Worm (Caenorhabditis elegans): Measurements from ENCODE around the gene rol-3.

The rol-3 gene

ce11 chrV:8230056-8230455, 8.2 kb downstream of the rol-3 start:
- no peak for TF ChIP-seq ztf-11 (tag; optimal IDR thresholded peaks at IDR 0.05)
- TF ChIP-seq unc-62 (GFP tag; optimal IDR thresholded peaks at IDR 0.05) = no peak
- no peak for TF ChIP-seq mab-5 (tag; optimal IDR thresholded peaks at IDR 0.05)
- no peak for TF ChIP-seq nhr-11 (tag; optimal IDR thresholded peaks at IDR 0.05)
- TF ChIP-seq nhr-129 (tag; optimal IDR thresholded peaks at IDR 0.05) = peak; percentile 21
- peak; percentile 67 for TF ChIP-seq snpc-4 (tag; optimal IDR thresholded peaks at IDR 0.05)
- TF ChIP-seq ceh-82 (tag; optimal IDR thresholded peaks at IDR 0.05) = no peak
- peak; percentile 18 for TF ChIP-seq sma-9 (GFP tag; optimal IDR thresholded peaks at IDR 0.05)
- TF ChIP-seq sma-9 (tag; optimal IDR thresholded peaks at IDR 0.05) = no peak
- TF ChIP-seq fos-1 (tag; optimal IDR thresholded peaks at IDR 0.05) = no peak
- TF ChIP-seq mdl-1 (tag; optimal IDR thresholded peaks at IDR 0.05) = no peak
- TF ChIP-seq egl-27 (tag; optimal IDR thresholded peaks at IDR 0.05) = no peak
- TF ChIP-seq ztf-1 (GFP tag; conservative IDR thresholded peaks at IDR 0.05) = no peak
- TF ChIP-seq Y55F3AM.14 (GFP tag; optimal IDR thresholded peaks at IDR 0.05) = no peak
- no peak for TF ChIP-seq F13H6.1 (tag; optimal IDR thresholded peaks at IDR 0.05)
- TF ChIP-seq gmeb-1 (tag; optimal IDR thresholded peaks at IDR 0.05) = no peak

ce11 chrV:8228712-8229119, 9.5 kb downstream of the rol-3 start:
- no peak for TF ChIP-seq ZK546.5 (tag; optimal IDR thresholded peaks at IDR 0.05)
- TF ChIP-seq nhr-25 (tag; optimal IDR thresholded peaks at IDR 0.05) = peak; percentile 71
- peak; percentile 80 for TF ChIP-seq egl-27 (tag; optimal IDR thresholded peaks at IDR 0.05)
- no peak for TF ChIP-seq alr-1 (tag; optimal IDR thresholded peaks at IDR 0.05)
- TF ChIP-seq nhr-237 (tag; optimal IDR thresholded peaks at IDR 0.05) = no peak
- TF ChIP-seq nhr-10 (tag; optimal IDR thresholded peaks at IDR 0.05) = peak; percentile 29
- peak; percentile 88 for TF ChIP-seq F13H6.1 (tag; optimal IDR thresholded peaks at IDR 0.05)
- peak; percentile 40 for TF ChIP-seq ceh-16 (tag; optimal IDR thresholded peaks at IDR 0.05)
- no peak for TF ChIP-seq nhr-12 (tag; optimal IDR thresholded peaks at IDR 0.05)
- no peak for TF ChIP-seq nhr-6 (tag; optimal IDR thresholded peaks at IDR 0.05)
- TF ChIP-seq lin-11 (tag; optimal IDR thresholded peaks at IDR 0.05) = peak; percentile 7
- peak; percentile 77 for TF ChIP-seq lin-13 (GFP tag; optimal IDR thresholded peaks at IDR 0.05)
- peak; percentile 89 for TF ChIP-seq crh-2 (tag; optimal IDR thresholded peaks at IDR 0.05)
- TF ChIP-seq gmeb-1 (tag; optimal IDR thresholded peaks at IDR 0.05) = peak; percentile 79
- no peak for TF ChIP-seq dmd-4 (tag; optimal IDR thresholded peaks at IDR 0.05)
- no peak for TF ChIP-seq unc-55 (GFP tag; optimal IDR thresholded peaks at IDR 0.05)
- TF ChIP-seq aly-2 (tag; optimal IDR thresholded peaks at IDR 0.05) = no peak
- TF ChIP-seq nhr-77 (tag; optimal IDR thresholded peaks at IDR 0.05) = peak; percentile 63
- peak; percentile 23 for TF ChIP-seq zag-1 (tag; optimal IDR thresholded peaks at IDR 0.05)
- no peak for TF ChIP-seq mab-5 (tag; optimal IDR thresholded peaks at IDR 0.05)
- TF ChIP-seq skn-1 (tag; optimal IDR thresholded peaks at IDR 0.05) = no peak
- TF ChIP-seq sma-3 (GFP tag; optimal IDR thresholded peaks at IDR 0.05) = peak; percentile 94
- no peak for TF ChIP-seq mbf-1 (tag; optimal IDR thresholded peaks at IDR 0.05)
- peak; percentile 6 for TF ChIP-seq Y55F3AM.14 (GFP tag; optimal IDR thresholded peaks at IDR 0.05)
- TF ChIP-seq elt-3 (tag; optimal IDR thresholded peaks at IDR 0.05) = no peak
- TF ChIP-seq ztf-11 (tag; optimal IDR thresholded peaks at IDR 0.05) = no peak
- TF ChIP-seq fos-1 (tag; optimal IDR thresholded peaks at IDR 0.05) = peak; percentile 80
- no peak for TF ChIP-seq peb-1 (tag; optimal IDR thresholded peaks at IDR 0.05)
- peak; percentile 88 for TF ChIP-seq nhr-21 (tag; optimal IDR thresholded peaks at IDR 0.05)
- no peak for TF ChIP-seq blmp-1 (tag; optimal IDR thresholded peaks at IDR 0.05; ENCODE audit: insufficient read depth)
- TF ChIP-seq R02D3.7 (tag; optimal IDR thresholded peaks at IDR 0.05) = no peak
- peak; percentile 65 to 78 for TF ChIP-seq lsy-2 (tag; optimal IDR thresholded peaks at IDR 0.05)
- no peak for TF ChIP-seq elt-1 (tag; optimal IDR thresholded peaks at IDR 0.05)
- TF ChIP-seq ceh-82 (tag; optimal IDR thresholded peaks at IDR 0.05) = no peak
- TF ChIP-seq mdl-1 (tag; optimal IDR thresholded peaks at IDR 0.05) = peak; percentile 49 to 65
- peak; percentile 96 for TF ChIP-seq ama-1 (optimal IDR thresholded peaks at IDR 0.05)
- no peak for TF ChIP-seq nhr-23 (tag; optimal IDR thresholded peaks at IDR 0.05)
- TF ChIP-seq lin-39 (tag; optimal IDR thresholded peaks at IDR 0.05) = no peak
- peak; percentile 99 for TF ChIP-seq snpc-4 (tag; optimal IDR thresholded peaks at IDR 0.05)
- TF ChIP-seq C34F6.9 (tag; optimal IDR thresholded peaks at IDR 0.05) = peak; percentile 61
- TF ChIP-seq nhr-129 (tag; optimal IDR thresholded peaks at IDR 0.05) = peak; percentile 63
- TF ChIP-seq sem-4 (tag; optimal IDR thresholded peaks at IDR 0.05) = peak; percentile 65
- no peak for TF ChIP-seq unc-39 (tag; optimal IDR thresholded peaks at IDR 0.05)
- peak; percentile 26 for TF ChIP-seq unc-62 (GFP tag; optimal IDR thresholded peaks at IDR 0.05)
- TF ChIP-seq ztf-1 (GFP tag; conservative IDR thresholded peaks at IDR 0.05) = no peak
- peak; percentile 91 for TF ChIP-seq sma-9 (GFP tag; optimal IDR thresholded peaks at IDR 0.05)
- no peak for TF ChIP-seq sma-9 (tag; optimal IDR thresholded peaks at IDR 0.05)
- peak; percentile 34 for TF ChIP-seq nhr-11 (tag; optimal IDR thresholded peaks at IDR 0.05)
- no peak for TF ChIP-seq ztf-4 (tag; optimal IDR thresholded peaks at IDR 0.05)

Measured in whole organism, L2 larva.